Fruit fly (Drosophila melanogaster) whole organism, embryonic: ENCODE measurements around the gene ver.

Source experiments
- Abd-B ChIP-seq: fragments of 200-800 bp; sonication (Bioruptor generic); optimal IDR thresholded peaks from 2 replicates; lab custom pipeline; 2018; ENCODE audit warnings: missing biosample characterization, mild to moderate bottlenecking, missing genetic modification characterization, moderate library complexity
- CG10366 ChIP-seq: fragments of 200-800 bp; sonication (Bioruptor generic); IDR thresholded peaks from 2 replicates; pipeline ENCODE4 v1.3.6; 2022; ENCODE audit warnings: missing biosample characterization, missing genetic modification characterization
- CG11093 ChIP-seq: fragments of 200-800 bp; sonication (Bioruptor generic); IDR thresholded peaks from 3 replicates; pipeline ENCODE4 v1.3.6; 2022; ENCODE audit warnings: missing biosample characterization, missing genetic modification characterization
- CG11504 ChIP-seq: fragments of 200-800 bp; sonication (Bioruptor generic); optimal IDR thresholded peaks from 3 replicates; lab custom pipeline; 2019; ENCODE audit warnings: missing biosample characterization, mild to moderate bottlenecking, missing genetic modification characterization, moderate library complexity
- CG12391 ChIP-seq: fragments of 200-800 bp; sonication (Bioruptor generic); optimal IDR thresholded peaks from 3 replicates; lab custom pipeline; 2018; ENCODE audit warnings: missing biosample characterization, mild to moderate bottlenecking, missing genetic modification characterization, moderate library complexity
- CG13624 ChIP-seq: fragments of 200-800 bp; sonication (Bioruptor generic); optimal IDR thresholded peaks from 2 replicates; lab custom pipeline; 2016; ENCODE audit warnings: missing biosample characterization, missing genetic modification characterization
- CG14014 ChIP-seq: fragments of 200-800 bp; sonication (Bioruptor generic); IDR thresholded peaks from 2 replicates; pipeline ENCODE4 v1.3.6; 2022; ENCODE audit warnings: missing biosample characterization, missing genetic modification characterization
- CG14441 ChIP-seq: fragments of 200-800 bp; sonication (Bioruptor generic); IDR thresholded peaks from 2 replicates; pipeline ENCODE4 v1.3.6; 2022; ENCODE audit warnings: missing biosample characterization, missing genetic modification characterization
- CG14860 ChIP-seq: fragments of 200-800 bp; sonication (Bioruptor generic); IDR thresholded peaks from 3 replicates; pipeline ENCODE4 v1.3.6; 2022; ENCODE audit warnings: missing biosample characterization, missing genetic modification characterization; ENCODE audit not compliant: partially characterized antibody
- CG15269 ChIP-seq: fragments of 200-800 bp; sonication (Bioruptor generic); optimal IDR thresholded peaks from 2 replicates; lab custom pipeline; 2018; ENCODE audit warnings: missing biosample characterization, mild to moderate bottlenecking, missing genetic modification characterization, moderate library complexity
- CG17186 ChIP-seq: fragments of 200-800 bp; sonication (Bioruptor generic); optimal IDR thresholded peaks from 3 replicates; lab custom pipeline; 2017; ENCODE audit warnings: missing biosample characterization, missing genetic modification reagents, missing genetic modification characterization
- CG17385 ChIP-seq: fragments of 200-800 bp; sonication (Bioruptor generic); optimal IDR thresholded peaks from 3 replicates; lab custom pipeline; 2018; ENCODE audit warnings: missing biosample characterization, mild to moderate bottlenecking, missing genetic modification characterization
- CG17612 ChIP-seq: fragments of 200-800 bp; sonication (Bioruptor generic); IDR thresholded peaks from 2 replicates; pipeline ENCODE4 v1.3.6; 2022; ENCODE audit warnings: missing biosample characterization, missing genetic modification characterization
- CG1832 ChIP-seq: fragments of 200-800 bp; sonication (Bioruptor generic); optimal IDR thresholded peaks from 2 replicates; lab custom pipeline; 2017; ENCODE audit warnings: missing biosample characterization, mild to moderate bottlenecking, missing genetic modification characterization, inconsistent platforms
- CG18764 ChIP-seq: fragments of 200-800 bp; sonication (Bioruptor generic); optimal IDR thresholded peaks from 3 replicates; lab custom pipeline; 2016; ENCODE audit warnings: missing biosample characterization, missing genetic modification characterization
- CG30403 ChIP-seq: fragments of 200-800 bp; sonication (Bioruptor generic); optimal IDR thresholded peaks from 3 replicates; lab custom pipeline; 2016; ENCODE audit warnings: missing biosample characterization, missing genetic modification characterization
- CG31224 ChIP-seq: fragments of 200-800 bp; sonication (Bioruptor generic); IDR thresholded peaks from 2 replicates; pipeline ENCODE4 v1.3.6; 2022; ENCODE audit warnings: missing biosample characterization, missing genetic modification characterization
- CG32767 ChIP-seq: fragments of 200-800 bp; sonication (Bioruptor generic); IDR thresholded peaks from 2 replicates; pipeline ENCODE4 v1.3.6; 2022; ENCODE audit warnings: missing biosample characterization, missing genetic modification characterization
- CG33557 ChIP-seq: fragments of 200-800 bp; sonication (Bioruptor generic); optimal IDR thresholded peaks from 2 replicates; lab custom pipeline; 2019; ENCODE audit warnings: missing biosample characterization, mild to moderate bottlenecking, missing genetic modification characterization, moderate library complexity
- CG34376 ChIP-seq: fragments of 200-800 bp; sonication (Bioruptor generic); optimal IDR thresholded peaks from 2 replicates; lab custom pipeline; 2018; ENCODE audit warnings: missing biosample characterization, mild to moderate bottlenecking, missing genetic modification characterization
- CG4730 ChIP-seq: fragments of 200-800 bp; sonication (Bioruptor generic); IDR thresholded peaks from 2 replicates; pipeline ENCODE4 v1.3.6; 2022; ENCODE audit warnings: missing biosample characterization, missing genetic modification characterization
- CG5180 ChIP-seq: fragments of 200-800 bp; sonication (Bioruptor generic); optimal IDR thresholded peaks from 3 replicates; lab custom pipeline; 2017; ENCODE audit warnings: missing biosample characterization, missing genetic modification characterization, mild to moderate bottlenecking, moderate library complexity, missing genetic modification reagents
- CG6175 ChIP-seq: fragments of 200-800 bp; sonication (Bioruptor generic); IDR thresholded peaks from 3 replicates; pipeline ENCODE4 v1.3.6; 2022; ENCODE audit warnings: missing biosample characterization, missing genetic modification characterization
- CG8388 ChIP-seq: fragments of 200-800 bp; sonication (Bioruptor generic); optimal IDR thresholded peaks from 2 replicates; lab custom pipeline; 2019; ENCODE audit warnings: missing biosample characterization, mild to moderate bottlenecking, missing genetic modification characterization, moderate library complexity
- Eip74EF ChIP-seq, 2 experiments: fragments of 200-800 bp in 1 of 2; fragments of >200 bp in 1 of 2; sonication (Bioruptor generic) in 1 of 2; optimal IDR thresholded peaks; 2 replicates each; lab custom pipeline; 2017 to 2019; ENCODE audit warnings: missing biosample characterization in 2 of 2, missing genetic modification characterization in 2 of 2, mild to moderate bottlenecking in 1 of 2, moderate library complexity in 1 of 2
- H2.0 ChIP-seq: fragments of 200-800 bp; sonication (Bioruptor generic); IDR thresholded peaks from 2 replicates; pipeline ENCODE4 v1.3.6; 2022; ENCODE audit warnings: missing biosample characterization, missing genetic modification characterization
- Hmr ChIP-seq: fragments of 200-800 bp; sonication (Bioruptor generic); optimal IDR thresholded peaks from 3 replicates; lab custom pipeline; 2017; ENCODE audit warnings: mild to moderate bottlenecking, missing biosample characterization, missing genetic modification reagents, missing genetic modification characterization
- Hr3 ChIP-seq: fragments of 200-800 bp; sonication (Bioruptor generic); optimal IDR thresholded peaks from 3 replicates; lab custom pipeline; 2016; ENCODE audit warnings: missing biosample characterization, missing genetic modification characterization
- NK7.1 ChIP-seq: fragments of 200-800 bp; sonication (Bioruptor generic); optimal IDR thresholded peaks from 3 replicates; lab custom pipeline; 2016; ENCODE audit warnings: missing biosample characterization, missing genetic modification characterization
- Optix ChIP-seq: fragments of 200-800 bp; sonication (Bioruptor generic); IDR thresholded peaks from 3 replicates; pipeline ENCODE4 v1.3.6; 2022; ENCODE audit warnings: missing biosample characterization, missing genetic modification characterization
- ac ChIP-seq: fragments of 200-800 bp; sonication (Bioruptor generic); optimal IDR thresholded peaks from 3 replicates; lab custom pipeline; 2017; ENCODE audit warnings: missing biosample characterization, mild to moderate bottlenecking, missing genetic modification characterization
- bbx ChIP-seq: fragments of 200-800 bp; sonication (Bioruptor generic); IDR thresholded peaks from 2 replicates; pipeline ENCODE4 v1.3.6; 2022; ENCODE audit warnings: missing biosample characterization, missing genetic modification characterization; ENCODE audit not compliant: partially characterized antibody
- crc ChIP-seq: fragments of 200-800 bp; sonication (Bioruptor generic); optimal IDR thresholded peaks from 2 replicates; lab custom pipeline; 2016; ENCODE audit warnings: missing biosample characterization, missing genetic modification characterization
- danr ChIP-seq: fragments of 200-800 bp; sonication (Bioruptor generic); IDR thresholded peaks from 2 replicates; pipeline ENCODE4 v1.3.6; 2022; ENCODE audit warnings: missing biosample characterization, missing genetic modification characterization
- emc ChIP-seq: fragments of 200-800 bp; sonication (Bioruptor generic); optimal IDR thresholded peaks from 2 replicates; lab custom pipeline; 2016; ENCODE audit warnings: missing biosample characterization, missing genetic modification characterization
- eve ChIP-seq, 2 experiments: fragments of >200 bp; optimal IDR thresholded peaks; 2 replicates each; lab custom pipeline; 2017; ENCODE audit warnings: missing biosample characterization in 2 of 2, missing genetic modification characterization in 2 of 2
- grn ChIP-seq: fragments of 200-800 bp; sonication (Bioruptor generic); optimal IDR thresholded peaks from 3 replicates; lab custom pipeline; 2017; ENCODE audit warnings: missing biosample characterization, missing genetic modification characterization
- her ChIP-seq: fragments of 200-800 bp; sonication (Bioruptor generic); optimal IDR thresholded peaks from 2 replicates; lab custom pipeline; 2016; ENCODE audit warnings: missing biosample characterization, missing genetic modification characterization
- ind ChIP-seq: fragments of 200-800 bp; sonication (Bioruptor generic); optimal IDR thresholded peaks from 3 replicates; lab custom pipeline; 2016; ENCODE audit warnings: missing biosample characterization, missing genetic modification characterization
- jing ChIP-seq: fragments of 200-800 bp; sonication (Bioruptor generic); optimal IDR thresholded peaks from 2 replicates; lab custom pipeline; 2018; ENCODE audit warnings: missing biosample characterization, mild to moderate bottlenecking, missing genetic modification characterization
- jumu ChIP-seq: fragments of 200-800 bp; sonication (Bioruptor generic); optimal IDR thresholded peaks from 3 replicates; lab custom pipeline; 2016; ENCODE audit warnings: missing biosample characterization, missing genetic modification characterization
- lov ChIP-seq, 2 experiments: fragments of 200-800 bp in 1 of 2; fragments of >200 bp in 1 of 2; sonication (Bioruptor generic) in 1 of 2; IDR thresholded peaks in 1 of 2; optimal IDR thresholded peaks in 1 of 2; 2 replicates in 1 of 2; 3 replicates in 1 of 2; pipeline versions ENCODE4 v1.3.6 to Lab custom; 2017 to 2022; ENCODE audit warnings: missing biosample characterization in 1 of 2, missing genetic modification characterization in 1 of 2
- oc ChIP-seq: fragments of 200-800 bp; sonication (Bioruptor generic); optimal IDR thresholded peaks from 2 replicates; lab custom pipeline; 2018; ENCODE audit warnings: missing biosample characterization, mild to moderate bottlenecking, missing genetic modification characterization, moderate library complexity
- peb ChIP-seq: fragments of 200-800 bp; sonication (Bioruptor generic); IDR thresholded peaks from 2 replicates; pipeline ENCODE4 v1.3.6; 2022; ENCODE audit warnings: missing biosample characterization, missing genetic modification characterization
- rib ChIP-seq: fragments of 200-800 bp; sonication (Bioruptor generic); IDR thresholded peaks from 2 replicates; pipeline ENCODE4 v1.3.6; 2022; ENCODE audit warnings: missing biosample characterization, missing genetic modification characterization
- sisA ChIP-seq: fragments of 200-800 bp; sonication (Bioruptor generic); IDR thresholded peaks from 2 replicates; pipeline ENCODE4 v1.3.6; 2022; ENCODE audit warnings: missing biosample characterization, missing genetic modification characterization
- sr ChIP-seq: fragments of 200-800 bp; sonication (Bioruptor generic); IDR thresholded peaks from 3 replicates; pipeline ENCODE4 v1.3.6; 2022; ENCODE audit warnings: missing biosample characterization, missing genetic modification characterization
- toy ChIP-seq: fragments of 200-800 bp; sonication (Bioruptor generic); IDR thresholded peaks from 2 replicates; pipeline ENCODE4 v1.3.6; 2022; ENCODE audit warnings: missing biosample characterization, missing genetic modification characterization
- unc-4 ChIP-seq: fragments of 200-800 bp; sonication (Bioruptor generic); IDR thresholded peaks from 2 replicates; pipeline ENCODE4 v1.3.6; 2022; ENCODE audit warnings: missing biosample characterization, missing genetic modification characterization; ENCODE audit not compliant: partially characterized antibody

ver gene

dm6 chr3L:12533392-12534070, 9.7 kb downstream of the ver start, which contains the start of the genes Tsf2 and CG34242 (continued):
- TF ChIP-seq Abd-B (GFP tag; lab: Kevin White, UChicago) (no peak), ac (no peak), toy (GFP tag; lab: Robert Waterston, UW) (peak; percentile 88), eve (GFP tag; optimal IDR thresholded peaks at IDR 0.05; lab: Kevin White, UChicago) (no peak), Optix (GFP tag; lab: Robert Waterston, UW) (peak; percentile 74), CG6175 (GFP tag; lab: Robert Waterston, UW) (peak; percentile 84; the same call in 2 of the 3 replicates), CG17385 (GFP tag; lab: Kevin White, UChicago) (peak; percentile 25), bbx (GFP tag; lab: Robert Waterston, UW) (no peak), jumu (GFP tag; lab: Kevin White, UChicago) (peak; percentile 8), CG14441 (GFP tag; lab: Robert Waterston, UW) (peak; percentile 92), CG31224 (peak; percentile 67), CG4730 (GFP tag; lab: Robert Waterston, UW) (peak; percentile 95), danr (peak; percentile 78), CG8388 (GFP tag; lab: Kevin White, UChicago) (peak; percentile 42), grn (GFP tag; lab: Kevin White, UChicago) (no peak), CG14014 (peak; percentile 94), crc (GFP tag; lab: Kevin White, UChicago) (no peak), oc (tag; lab: Kevin White, UChicago) (no peak), NK7.1 (no peak), rib (GFP tag; lab: Robert Waterston, UW) (peak; percentile 72), jing (GFP tag; lab: Kevin White, UChicago) (no peak), emc (no peak), sisA (GFP tag; lab: Robert Waterston, UW) (peak; percentile 96), lov (optimal IDR thresholded peaks at IDR 0.05; lab: Kevin White, UChicago) (no peak), lov (GFP tag; IDR thresholded peaks at IDR 0.05; lab: Robert Waterston, UW) (peak; percentile 74; the same call in 1 of the 3 replicates), CG12391 (tag; lab: Kevin White, UChicago) (peak; percentile 53), CG10366 (GFP tag; lab: Robert Waterston, UW) (no peak; the same call in 1 of the 2 replicates), Hmr (no peak), CG1832 (no peak), Hr3 (no peak), Eip74EF (GFP tag; optimal IDR thresholded peaks at IDR 0.05; lab: Kevin White, UChicago) (peak in 1 of 2 experiments; percentile 33), her (GFP tag; lab: Kevin White, UChicago) (no peak), H2.0 (GFP tag; lab: Robert Waterston, UW) (no peak), CG11504 (peak; percentile 91), CG13624 (GFP tag; lab: Kevin White, UChicago) (no peak), CG17612 (GFP tag; lab: Robert Waterston, UW) (peak; percentile 55), unc-4 (no peak), CG11093 (GFP tag; lab: Robert Waterston, UW) (peak; percentile 75; the same call in 2 of the 3 replicates), CG30403 (peak; percentile 53), CG32767 (GFP tag; lab: Robert Waterston, UW) (no peak), peb (GFP tag; lab: Robert Waterston, UW) (peak; percentile 89), CG34376 (GFP tag; lab: Kevin White, UChicago) (no peak), CG17186 (GFP tag; lab: Kevin White, UChicago) (peak; percentile 56), CG14860 (GFP tag; lab: Robert Waterston, UW) (no peak), sr (GFP tag; lab: Robert Waterston, UW) (peak; percentile 27; the same call in 1 of the 3 replicates), CG5180 (GFP tag; lab: Kevin White, UChicago) (no peak), CG18764 (peak; percentile 18), CG33557 (GFP tag; lab: Kevin White, UChicago) (no peak), ind (GFP tag; lab: Kevin White, UChicago) (peak; percentile 91), CG15269 (tag; lab: Kevin White, UChicago) (no peak)
